Worm (Caenorhabditis elegans) whole organism, young adult: ENCODE measurements around the gene rars-2.

ENCODE experiments used
- F23B12.7 ChIP-seq: sonication (generic microtip); optimal IDR thresholded peaks from 2 replicates; lab custom pipeline; 2017; ENCODE audit warnings: missing genetic modification characterization, mild to moderate bottlenecking, missing compliant biosample characterization, antibody characterized with exemption, moderate library complexity; ENCODE audit not compliant: insufficient read depth
- K12H6.12 ChIP-seq: fragments of 200-800 bp; sonication (Bioruptor generic); optimal IDR thresholded peaks from 2 replicates; lab custom pipeline; 2018; ENCODE audit warnings: mild to moderate bottlenecking, missing genetic modification characterization, missing compliant biosample characterization
- ama-1 ChIP-seq, 3 experiments: fragments of 150-350 bp in 1 of 3; sonication (generic microtip) in 2 of 3; optimal IDR thresholded peaks; 2 replicates each; lab custom pipeline; 2014 to 2018; ENCODE audit warnings: missing biosample characterization in 2 of 3, missing genetic modification characterization in 2 of 3, missing genetic modification reagents in 2 of 3
- athp-1 ChIP-seq: sonication (generic microtip); optimal IDR thresholded peaks from 2 replicates; lab custom pipeline; 2017; ENCODE audit warnings: mild to moderate bottlenecking, missing genetic modification characterization, missing compliant biosample characterization
- bed-2 ChIP-seq: fragments of 200-800 bp; sonication (Bioruptor generic); IDR thresholded peaks from 2 replicates; pipeline ENCODE4 v1.3.6; 2022; ENCODE audit warnings: missing genetic modification reagents, missing genetic modification characterization, missing compliant biosample characterization
- ztf-18 ChIP-seq: sonication (generic microtip); optimal IDR thresholded peaks from 2 replicates; lab custom pipeline; 2016; ENCODE audit warnings: missing genotype, mild to moderate bottlenecking, missing genetic modification characterization, missing compliant biosample characterization
- ztf-26 ChIP-seq: sonication (generic microtip); optimal IDR thresholded peaks from 2 replicates; lab custom pipeline; 2017; ENCODE audit warnings: missing genetic modification characterization, missing compliant biosample characterization

- no peak for TF ChIP-seq ama-1 (optimal IDR thresholded peaks at IDR 0.05; lab: Kevin White, UChicago)
- TF ChIP-seq ama-1 (GFP tag; optimal IDR thresholded peaks at IDR 0.05; lab: Kevin White, UChicago), result no peak
- TF ChIP-seq F23B12.7, result no peak
- TF ChIP-seq bed-2 (GFP tag; lab: Robert Waterston, UW), result no peak
- no peak for TF ChIP-seq ztf-18 (tag; lab: Kevin White, UChicago)
- no peak for TF ChIP-seq athp-1 (tag; lab: Kevin White, UChicago)
- TF ChIP-seq K12H6.12 (tag; lab: Kevin White, UChicago), result no peak
- TF ChIP-seq ztf-26 (tag; lab: Kevin White, UChicago), result no peak
These were observed 11.4 kb downstream of the rars-2 start for ce11 chrII:6136712-6137111.
